Fruit fly (Drosophila melanogaster) whole organism, embryonic: ENCODE data around the gene CG31883.

ENCODE experiments used
- Asciz ChIP-seq: fragments of 200-800 bp; sonication (Bioruptor generic); optimal IDR thresholded peaks from 2 replicates; lab custom pipeline; 2017; ENCODE audit warnings: missing biosample characterization, mild to moderate bottlenecking, missing genetic modification characterization, missing genetic modification reagents
- Atf6 ChIP-seq: fragments of 200-800 bp; sonication (Bioruptor generic); IDR thresholded peaks from 2 replicates; pipeline ENCODE4 v1.3.6; 2022; ENCODE audit warnings: missing biosample characterization, missing genetic modification characterization
- Bgb ChIP-seq: fragments of 200-800 bp; sonication (Bioruptor generic); IDR thresholded peaks from 2 replicates; pipeline ENCODE4 v1.3.6; 2022; ENCODE audit warnings: missing biosample characterization, missing genetic modification characterization; ENCODE audit not compliant: partially characterized antibody
- Blimp-1 ChIP-seq: fragments of 200-800 bp; sonication (Bioruptor generic); optimal IDR thresholded peaks from 3 replicates; lab custom pipeline; 2018; ENCODE audit warnings: missing biosample characterization, missing genetic modification characterization, mild to moderate bottlenecking, moderate library complexity, missing genetic modification reagents
- BtbVII ChIP-seq: fragments of 200-800 bp; sonication (Bioruptor generic); optimal IDR thresholded peaks from 3 replicates; lab custom pipeline; 2017; ENCODE audit warnings: missing biosample characterization, mild to moderate bottlenecking, missing genetic modification characterization
- CG12299 ChIP-seq: fragments of 200-800 bp; sonication (Bioruptor generic); optimal IDR thresholded peaks from 2 replicates; lab custom pipeline; 2018; ENCODE audit warnings: missing biosample characterization, mild to moderate bottlenecking, missing genetic modification characterization
- CG12391 ChIP-seq: fragments of 200-800 bp; sonication (Bioruptor generic); optimal IDR thresholded peaks from 3 replicates; lab custom pipeline; 2018; ENCODE audit warnings: missing biosample characterization, mild to moderate bottlenecking, missing genetic modification characterization, moderate library complexity
- CG13123 ChIP-seq: fragments of 200-800 bp; sonication (Bioruptor generic); optimal IDR thresholded peaks from 2 replicates; lab custom pipeline; 2016; ENCODE audit warnings: missing biosample characterization, missing genetic modification characterization
- CG13296 ChIP-seq: fragments of 200-800 bp; sonication (Bioruptor generic); optimal IDR thresholded peaks from 3 replicates; lab custom pipeline; 2018; ENCODE audit warnings: missing biosample characterization, mild to moderate bottlenecking, missing genetic modification characterization
- CG13424 ChIP-seq: fragments of 200-800 bp; sonication (Bioruptor generic); optimal IDR thresholded peaks from 2 replicates; lab custom pipeline; 2019; ENCODE audit warnings: missing biosample characterization, mild to moderate bottlenecking, missing genetic modification characterization, moderate library complexity
- CG13894 ChIP-seq: fragments of 200-800 bp; sonication (Bioruptor generic); optimal IDR thresholded peaks from 3 replicates; lab custom pipeline; 2018; ENCODE audit warnings: missing biosample characterization, mild to moderate bottlenecking, missing genetic modification characterization, moderate library complexity
- CG14667 ChIP-seq: fragments of 200-800 bp; sonication (Bioruptor generic); IDR thresholded peaks from 2 replicates; pipeline ENCODE4 v1.3.6; 2022; ENCODE audit warnings: missing biosample characterization, missing genetic modification characterization
- CG14860 ChIP-seq: fragments of 200-800 bp; sonication (Bioruptor generic); IDR thresholded peaks from 3 replicates; pipeline ENCODE4 v1.3.6; 2022; ENCODE audit warnings: missing biosample characterization, missing genetic modification characterization; ENCODE audit not compliant: partially characterized antibody
- CG15479 ChIP-seq: fragments of 200-800 bp; sonication (Bioruptor generic); optimal IDR thresholded peaks from 3 replicates; lab custom pipeline; 2019; ENCODE audit warnings: missing biosample characterization, mild to moderate bottlenecking, missing genetic modification characterization, moderate library complexity
- CG1603 ChIP-seq: fragments of 200-800 bp; sonication (Bioruptor generic); optimal IDR thresholded peaks from 2 replicates; lab custom pipeline; 2019; ENCODE audit warnings: missing biosample characterization, mild to moderate bottlenecking, missing genetic modification characterization, moderate library complexity
- CG17829 ChIP-seq: fragments of 200-800 bp; optimal IDR thresholded peaks from 2 replicates; lab custom pipeline; 2019; ENCODE audit warnings: missing biosample characterization, mild to moderate bottlenecking, missing genetic modification characterization, moderate library complexity
- CG3163 ChIP-seq: fragments of 200-800 bp; sonication (Bioruptor generic); optimal IDR thresholded peaks from 3 replicates; lab custom pipeline; 2016; ENCODE audit warnings: missing biosample characterization, missing genetic modification characterization
- CG42726 ChIP-seq: fragments of 200-800 bp; sonication (Bioruptor generic); IDR thresholded peaks from 2 replicates; pipeline ENCODE4 v1.3.6; 2022; ENCODE audit warnings: missing biosample characterization, missing genetic modification characterization; ENCODE audit not compliant: partially characterized antibody
- CG4820 ChIP-seq: fragments of 200-800 bp; sonication (Bioruptor generic); optimal IDR thresholded peaks from 3 replicates; lab custom pipeline; 2016; ENCODE audit warnings: missing biosample characterization, missing genetic modification characterization
- CG8765 ChIP-seq: fragments of 200-800 bp; sonication (Bioruptor generic); IDR thresholded peaks from 2 replicates; pipeline ENCODE4 v1.3.6; 2022; ENCODE audit warnings: missing biosample characterization, missing genetic modification characterization
- CG9932 ChIP-seq: fragments of 200-800 bp; sonication (Bioruptor generic); IDR thresholded peaks from 2 replicates; pipeline ENCODE4 v1.3.6; 2022; ENCODE audit warnings: missing biosample characterization, missing genetic modification characterization
- D19B ChIP-seq: fragments of 200-800 bp; sonication (Bioruptor generic); optimal IDR thresholded peaks from 2 replicates; lab custom pipeline; 2017; ENCODE audit warnings: missing biosample characterization, mild to moderate bottlenecking, missing genetic modification characterization
- Dek ChIP-seq: fragments of 200-800 bp; sonication (Bioruptor generic); optimal IDR thresholded peaks from 3 replicates; lab custom pipeline; 2019; ENCODE audit warnings: missing biosample characterization, mild to moderate bottlenecking, missing genetic modification characterization, moderate library complexity
- Fer1 ChIP-seq: fragments of 200-800 bp; sonication (Bioruptor generic); optimal IDR thresholded peaks from 2 replicates; lab custom pipeline; 2017; ENCODE audit warnings: missing biosample characterization, mild to moderate bottlenecking, missing genetic modification characterization
- HLH54F ChIP-seq: fragments of 200-800 bp; sonication (Bioruptor generic); optimal IDR thresholded peaks from 3 replicates; lab custom pipeline; 2016; ENCODE audit warnings: missing biosample characterization, missing genetic modification characterization
- MBD-R2 ChIP-seq: fragments of 200-800 bp; sonication (Bioruptor generic); IDR thresholded peaks from 2 replicates; pipeline ENCODE4 v1.3.6; 2022; ENCODE audit warnings: missing biosample characterization, missing genetic modification characterization
- MESR4 ChIP-seq: fragments of 200-800 bp; sonication (Bioruptor generic); optimal IDR thresholded peaks from 2 replicates; lab custom pipeline; 2018; ENCODE audit warnings: missing biosample characterization, mild to moderate bottlenecking, missing genetic modification characterization, moderate library complexity
- Med ChIP-seq: fragments of 200-800 bp; sonication (Bioruptor generic); peaks from one replicate; lab custom pipeline; 2016; ENCODE audit warnings: missing biosample characterization, missing genetic modification characterization, mild to moderate bottlenecking, inconsistent platforms, moderate library complexity
- NFAT ChIP-seq: fragments of 200-800 bp; sonication (Bioruptor generic); IDR thresholded peaks from 2 replicates; pipeline ENCODE4 v1.3.6; 2022; ENCODE audit warnings: missing biosample characterization, missing genetic modification characterization
- Nf-YC ChIP-seq: fragments of 200-800 bp; optimal IDR thresholded peaks from 3 replicates; lab custom pipeline; 2019; ENCODE audit warnings: missing biosample characterization, mild to moderate bottlenecking, missing genetic modification characterization, moderate library complexity
- ac ChIP-seq: fragments of 200-800 bp; sonication (Bioruptor generic); optimal IDR thresholded peaks from 3 replicates; lab custom pipeline; 2017; ENCODE audit warnings: missing biosample characterization, mild to moderate bottlenecking, missing genetic modification characterization
- bbx ChIP-seq: fragments of 200-800 bp; sonication (Bioruptor generic); IDR thresholded peaks from 2 replicates; pipeline ENCODE4 v1.3.6; 2022; ENCODE audit warnings: missing biosample characterization, missing genetic modification characterization; ENCODE audit not compliant: partially characterized antibody
- crp ChIP-seq, 2 experiments: fragments of 200-800 bp; sonication (Bioruptor generic); optimal IDR thresholded peaks; 2 replicates in 1 of 2; 3 replicates in 1 of 2; lab custom pipeline; 2017; ENCODE audit warnings: missing biosample characterization in 2 of 2, missing genetic modification characterization in 2 of 2, mild to moderate bottlenecking in 1 of 2, moderate library complexity in 1 of 2
- gcm2 ChIP-seq: fragments of 200-800 bp; sonication (Bioruptor generic); optimal IDR thresholded peaks from 2 replicates; lab custom pipeline; 2016; ENCODE audit warnings: missing biosample characterization, missing genetic modification characterization
- gro ChIP-seq: fragments of 200-800 bp; sonication (Bioruptor generic); optimal IDR thresholded peaks from 2 replicates; lab custom pipeline; 2016; ENCODE audit warnings: missing biosample characterization, missing genetic modification characterization
- hkb ChIP-seq, 2 experiments: fragments of 200-800 bp in 1 of 2; fragments of >200 bp in 1 of 2; sonication (Bioruptor generic) in 1 of 2; IDR thresholded peaks in 1 of 2; optimal IDR thresholded peaks in 1 of 2; 2 replicates each; pipeline versions ENCODE4 v1.3.6 to Lab custom; 2017 to 2022; ENCODE audit warnings: missing biosample characterization in 1 of 2, missing genetic modification characterization in 1 of 2
- jing ChIP-seq: fragments of 200-800 bp; sonication (Bioruptor generic); optimal IDR thresholded peaks from 2 replicates; lab custom pipeline; 2018; ENCODE audit warnings: missing biosample characterization, mild to moderate bottlenecking, missing genetic modification characterization
- klu ChIP-seq: fragments of 200-800 bp; sonication (Bioruptor generic); IDR thresholded peaks from 2 replicates; pipeline ENCODE4 v1.3.6; 2022; ENCODE audit warnings: missing biosample characterization, missing genetic modification characterization
- kni ChIP-seq: fragments of 200-800 bp; sonication (Bioruptor generic); optimal IDR thresholded peaks from 3 replicates; lab custom pipeline; 2017; ENCODE audit warnings: mild to moderate bottlenecking, missing biosample characterization, missing genetic modification reagents, missing genetic modification characterization
- nau ChIP-seq: fragments of 200-800 bp; sonication (Bioruptor generic); optimal IDR thresholded peaks from 3 replicates; lab custom pipeline; 2017; ENCODE audit warnings: missing biosample characterization, mild to moderate bottlenecking, missing genetic modification characterization, missing genetic modification reagents
- onecut ChIP-seq: fragments of 200-800 bp; sonication (Bioruptor generic); IDR thresholded peaks from 2 replicates; pipeline ENCODE4 v1.3.6; 2022; ENCODE audit warnings: missing biosample characterization, missing genetic modification characterization
- psq ChIP-seq: fragments of 200-800 bp; sonication (Bioruptor generic); optimal IDR thresholded peaks from 2 replicates; lab custom pipeline; 2017; ENCODE audit warnings: missing biosample characterization, missing genetic modification characterization
- sd ChIP-seq: fragments of 200-800 bp; sonication (Bioruptor generic); optimal IDR thresholded peaks from 3 replicates; lab custom pipeline; 2018; ENCODE audit warnings: missing biosample characterization, mild to moderate bottlenecking, missing genetic modification characterization, moderate library complexity
- sqz ChIP-seq: fragments of 200-800 bp; sonication (Bioruptor generic); optimal IDR thresholded peaks from 3 replicates; lab custom pipeline; 2018; ENCODE audit warnings: missing biosample characterization, mild to moderate bottlenecking, missing genetic modification characterization
- stwl ChIP-seq: fragments of 200-800 bp; sonication (Bioruptor generic); optimal IDR thresholded peaks from 3 replicates; lab custom pipeline; 2018; ENCODE audit warnings: missing biosample characterization, mild to moderate bottlenecking, missing genetic modification characterization, moderate library complexity
- sug ChIP-seq: fragments of 200-800 bp; optimal IDR thresholded peaks from 2 replicates; lab custom pipeline; 2019; ENCODE audit warnings: missing biosample characterization, mild to moderate bottlenecking, missing genetic modification characterization, moderate library complexity
- ttk ChIP-seq: fragments of 200-800 bp; sonication (Bioruptor generic); IDR thresholded peaks from 2 replicates; pipeline ENCODE4 v2.1.2; 2022; ENCODE audit warnings: missing biosample characterization, missing genetic modification characterization
- wdn ChIP-seq: fragments of 200-800 bp; sonication (Bioruptor generic); IDR thresholded peaks from 2 replicates; pipeline ENCODE4 v1.3.6; 2022; ENCODE audit warnings: missing biosample characterization, missing genetic modification characterization
- wor ChIP-seq: fragments of 200-800 bp; sonication (Bioruptor generic); IDR thresholded peaks from 2 replicates; pipeline ENCODE4 v1.3.6; 2022; ENCODE audit warnings: missing biosample characterization, missing genetic modification characterization
- z ChIP-seq: fragments of 200-800 bp; sonication (Bioruptor generic); IDR thresholded peaks from 3 replicates; pipeline ENCODE4 v1.3.6; 2022; ENCODE audit warnings: missing biosample characterization, missing genetic modification characterization

Gene CG31883

DNA sequence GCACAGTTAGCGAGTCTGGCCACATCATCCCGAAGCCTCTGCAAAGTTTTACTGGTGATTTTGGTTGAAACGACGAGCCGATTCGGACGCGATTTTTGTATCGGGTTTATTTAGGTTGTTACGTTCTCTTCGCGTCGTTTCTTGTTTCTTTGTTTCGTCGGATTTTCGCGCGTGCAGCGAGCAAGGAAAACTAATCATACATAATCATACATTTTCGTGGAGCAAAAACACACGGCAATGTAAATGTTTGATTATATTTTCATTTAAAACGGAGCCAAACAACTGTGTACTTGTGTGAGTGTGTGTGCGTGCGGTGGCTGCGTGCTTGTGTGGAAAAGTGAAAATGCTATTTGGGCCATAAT is 32.9 kb upstream of the CG31883 start, which contains the start of gene CG33298 (continued):
- TF ChIP-seq onecut = no peak
- TF ChIP-seq CG14667 (GFP tag; lab: Robert Waterston, UW) = no peak
- peak; percentile 17; the same call in 1 of the 2 replicates for TF ChIP-seq MBD-R2 (GFP tag; lab: Robert Waterston, UW)
- TF ChIP-seq MESR4 (GFP tag; lab: Kevin White, UChicago) = peak; percentile 41
- TF ChIP-seq wdn (GFP tag; lab: Robert Waterston, UW) = no peak
- TF ChIP-seq Nf-YC (tag; lab: Kevin White, UChicago) = no peak
- TF ChIP-seq Bgb (GFP tag; lab: Robert Waterston, UW) = peak; percentile 32; the same call in 1 of the 2 replicates
- peak; percentile 52; the same call in 1 of the 2 replicates for TF ChIP-seq Atf6 (GFP tag; lab: Robert Waterston, UW)
- no peak for TF ChIP-seq psq
- TF ChIP-seq crp (GFP tag; optimal IDR thresholded peaks at IDR 0.05; lab: Kevin White, UChicago) = peak in 1 of 2 experiments; percentile 60
- no peak for TF ChIP-seq wor (GFP tag; lab: Robert Waterston, UW)
- no peak for TF ChIP-seq ttk (GFP tag; lab: Robert Waterston, UW)
- TF ChIP-seq D19B (GFP tag; lab: Kevin White, UChicago) = no peak
- TF ChIP-seq CG1603 = peak; percentile 6
- peak; percentile 37 for TF ChIP-seq stwl
- TF ChIP-seq CG8765 (GFP tag; lab: Robert Waterston, UW) = no peak
- peak; percentile 20 for TF ChIP-seq Asciz (GFP tag; lab: Kevin White, UChicago)
- TF ChIP-seq sqz = no peak
- no peak for TF ChIP-seq CG13123 (GFP tag; lab: Kevin White, UChicago)
- no peak for TF ChIP-seq Dek (tag; lab: Kevin White, UChicago)
- TF ChIP-seq kni (GFP tag; lab: Kevin White, UChicago) = peak; percentile 40
- peak; percentile 19 for TF ChIP-seq Fer1 (GFP tag; lab: Kevin White, UChicago)
- TF ChIP-seq jing = no peak
- TF ChIP-seq ac (GFP tag; lab: Kevin White, UChicago) = no peak
- TF ChIP-seq hkb (optimal IDR thresholded peaks at IDR 0.05; lab: Kevin White, UChicago) = no peak
- TF ChIP-seq hkb (GFP tag; IDR thresholded peaks at IDR 0.05; lab: Robert Waterston, UW) = peak; percentile 8; the same call in 1 of the 2 replicates
- TF ChIP-seq CG12299 (tag; lab: Kevin White, UChicago) = peak; percentile 36
- no peak for TF ChIP-seq NFAT (GFP tag; lab: Robert Waterston, UW)
- no peak for TF ChIP-seq gcm2
- TF ChIP-seq HLH54F = no peak
- TF ChIP-seq BtbVII (GFP tag; lab: Kevin White, UChicago) = no peak
- no peak for TF ChIP-seq CG3163 (GFP tag; lab: Kevin White, UChicago)
- TF ChIP-seq Med (GFP tag; lab: Kevin White, UChicago) = peak; percentile 37
- TF ChIP-seq CG13296 (GFP tag; lab: Kevin White, UChicago) = peak; percentile 6
- TF ChIP-seq bbx = peak; percentile 61; the same call in 1 of the 2 replicates
- TF ChIP-seq nau = peak; percentile 15
- TF ChIP-seq CG15479 = no peak
- TF ChIP-seq CG14860 (GFP tag; lab: Robert Waterston, UW) = no peak
- TF ChIP-seq sd (tag; lab: Kevin White, UChicago) = peak; percentile 44
- no peak for TF ChIP-seq z
- no peak for TF ChIP-seq CG9932 (GFP tag; lab: Robert Waterston, UW)
- peak; percentile 72 for TF ChIP-seq Blimp-1
- TF ChIP-seq CG13424 = no peak
- peak; percentile 43 for TF ChIP-seq CG13894
- TF ChIP-seq CG17829 (tag; lab: Kevin White, UChicago) = peak; percentile 6
- TF ChIP-seq sug (tag; lab: Kevin White, UChicago) = no peak
- TF ChIP-seq CG12391 (tag; lab: Kevin White, UChicago) = no peak
- TF ChIP-seq klu (GFP tag; lab: Robert Waterston, UW) = no peak
- no peak for TF ChIP-seq CG4820 (GFP tag; lab: Kevin White, UChicago)
- peak; percentile 29 for TF ChIP-seq gro (GFP tag; lab: Kevin White, UChicago)
- peak; percentile 34; the same call in 1 of the 2 replicates for TF ChIP-seq CG42726
